Worm (Caenorhabditis elegans): ENCODE measurements around the gene C28A5.6.

Gene C28A5.6

DNA sequence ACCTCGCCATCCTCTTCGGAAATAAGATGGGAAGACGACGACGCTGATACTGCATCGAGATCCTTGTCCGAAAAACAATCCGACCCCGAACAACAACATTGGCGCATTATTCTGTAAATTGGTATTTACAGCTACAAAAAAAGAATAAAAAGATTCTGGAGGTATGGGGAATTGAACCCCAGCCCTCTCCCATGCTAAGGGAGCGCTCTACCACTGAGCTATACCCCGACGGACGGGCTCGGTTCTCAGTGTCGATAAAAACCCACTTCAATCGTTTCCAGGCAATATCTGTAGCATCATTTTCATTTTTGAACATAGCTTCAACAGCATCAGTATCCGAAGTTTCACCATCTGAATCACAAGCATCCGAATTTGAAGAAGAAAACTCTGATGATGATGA is 505 bp downstream of the C28A5.6 start (continued):
- TF ChIP-seq hsf-1 (GFP tag; IDR thresholded peaks at IDR 0.05) (no peak), lin-54 (GFP tag; optimal IDR thresholded peaks at IDR 0.05) (peak; percentile 25), B0336.3 (GFP tag; IDR thresholded peaks at IDR 0.05) (peak; percentile 20; the same call in 1 of the 2 replicates), attf-5 (GFP tag; optimal IDR thresholded peaks at IDR 0.05) (peak; percentile 23), F55B11.4 (tag; optimal IDR thresholded peaks at IDR 0.05; ENCODE audit: borderline replicate concordance, insufficient read depth) (no peak), repo-1 (tag; optimal IDR thresholded peaks at IDR 0.05) (no peak), lsy-27 (tag; optimal IDR thresholded peaks at IDR 0.05; ENCODE audit: borderline replicate concordance, insufficient read depth) (no peak), F10E7.11 (tag; optimal IDR thresholded peaks at IDR 0.05) (no peak), C17E4.6 (GFP tag; IDR thresholded peaks at IDR 0.05) (no peak), T26A5.8 (tag; optimal IDR thresholded peaks at IDR 0.05) (no peak), F49E8.2 (tag; optimal IDR thresholded peaks at IDR 0.05; ENCODE audit: insufficient read depth) (no peak), snpc-1.3 (tag; optimal IDR thresholded peaks at IDR 0.05; ENCODE audit: insufficient read depth) (no peak), snpc-3.4 (tag; optimal IDR thresholded peaks at IDR 0.05) (peak; percentile 40), tbx-9 (tag; optimal IDR thresholded peaks at IDR 0.05; ENCODE audit: borderline replicate concordance) (no peak)

DNA sequence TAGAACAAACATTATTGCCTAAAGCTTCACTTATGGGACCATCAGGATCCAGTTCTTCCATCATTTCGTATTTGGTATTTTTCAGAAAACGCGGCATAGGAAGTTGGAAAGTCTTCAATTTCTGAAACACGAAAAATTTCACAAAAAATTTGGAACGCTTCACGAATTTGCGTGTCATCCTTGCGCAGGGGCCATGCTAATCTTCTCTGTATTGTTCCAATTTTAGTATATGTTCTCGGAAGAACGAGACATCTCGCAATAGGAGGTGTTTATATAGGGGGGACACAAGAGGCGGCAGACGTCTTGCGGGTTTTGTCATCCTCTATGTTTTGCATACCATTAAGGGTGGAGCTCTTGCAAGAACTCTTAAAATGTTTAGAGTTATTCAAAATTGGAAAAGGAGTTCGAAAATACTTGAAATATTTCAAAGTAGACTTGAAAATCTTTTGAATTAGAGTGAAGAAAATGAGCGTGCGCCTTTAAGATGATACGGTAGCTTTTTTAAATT is 2.5 kb downstream of the C28A5.6 start:
- TF ChIP-seq xnd-1 (tag; optimal IDR thresholded peaks at IDR 0.05), result peak; percentile 71
- TF ChIP-seq C06A6.2 (GFP tag; conservative IDR thresholded peaks at IDR 0.05), result peak; percentile 59
- TF ChIP-seq die-1 (tag; optimal IDR thresholded peaks at IDR 0.05), result peak; percentile 58
- TF ChIP-seq B0261.1 (tag; optimal IDR thresholded peaks at IDR 0.05), result peak; percentile 63
- 0 out of 2 replicates have a peak, but pooled peaks have one; percentile 20 for TF ChIP-seq Y53G8AR.9 (GFP tag; conservative IDR thresholded peaks at IDR 0.05)
- peak; percentile 82; the same call in 1 of the 2 replicates for TF ChIP-seq cebp-2 (GFP tag; IDR thresholded peaks at IDR 0.05)
- peak; percentile 70; the same call in 1 of the 2 replicates for TF ChIP-seq C17E4.6 (GFP tag; IDR thresholded peaks at IDR 0.05)
- peak; percentile 90 for TF ChIP-seq ekl-4 (GFP tag; IDR thresholded peaks at IDR 0.05)
- TF ChIP-seq ztf-25 (GFP tag; IDR thresholded peaks at IDR 0.05), result peak; percentile 63; the same call in 1 of the 2 replicates
- peak; percentile 33 for TF ChIP-seq nhr-90 (tag; optimal IDR thresholded peaks at IDR 0.05)
- peak; percentile 87 for TF ChIP-seq Y56A3A.18 (GFP tag; IDR thresholded peaks at IDR 0.05)
- TF ChIP-seq nfyb-1 (GFP tag; IDR thresholded peaks at IDR 0.05), result peak; percentile 90
- peak; percentile 90 for TF ChIP-seq lin-26 (GFP tag; IDR thresholded peaks at IDR 0.05)
- TF ChIP-seq snpc-4 (GFP tag; optimal IDR thresholded peaks at IDR 0.05), result peak; percentile 66
- peak; percentile 85 to 99 (median 92) for TF ChIP-seq snpc-4 (tag; optimal IDR thresholded peaks at IDR 0.05)
- peak; percentile 62 for TF ChIP-seq rpc-1 (optimal IDR thresholded peaks at IDR 0.05)
- peak; percentile 77 for TF ChIP-seq rpc-1 (tag; optimal IDR thresholded peaks at IDR 0.05)
- TF ChIP-seq attf-3 (GFP tag; conservative IDR thresholded peaks at IDR 0.05), result 0 out of 2 replicates have a peak, but pooled peaks have one; percentile 21
- peak; percentile 68; the same call in 1 of the 2 replicates for TF ChIP-seq egl-18 (GFP tag; IDR thresholded peaks at IDR 0.05)
- peak; percentile 32; the same call in 1 of the 2 replicates for TF ChIP-seq K11D2.4 (GFP tag; IDR thresholded peaks at IDR 0.05)
- peak; percentile 95 for TF ChIP-seq madf-6 (GFP tag; IDR thresholded peaks at IDR 0.05)
- TF ChIP-seq ceh-100 (GFP tag; IDR thresholded peaks at IDR 0.05), result peak; percentile 63
- peak; percentile 68 for TF ChIP-seq hsf-1 (GFP tag; IDR thresholded peaks at IDR 0.05)
- TF ChIP-seq hmg-20 (GFP tag; IDR thresholded peaks at IDR 0.05), result peak; percentile 71; the same call in 1 of the 2 replicates
- peak; percentile 73; the same call in 1 of the 2 replicates for TF ChIP-seq madf-3 (GFP tag; IDR thresholded peaks at IDR 0.05)
- peak; percentile 97 for TF ChIP-seq hmg-1.2 (GFP tag; IDR thresholded peaks at IDR 0.05)
- peak; percentile 23 for TF ChIP-seq ztf-18 (tag; optimal IDR thresholded peaks at IDR 0.05)
- 0 out of 2 replicates have a peak, but pooled peaks have one; percentile 44 for TF ChIP-seq nfya-2 (GFP tag; IDR thresholded peaks at IDR 0.05)
- peak; percentile 90 for TF ChIP-seq madf-8 (GFP tag; conservative IDR thresholded peaks at IDR 0.05)
- TF ChIP-seq aptf-3 (GFP tag; IDR thresholded peaks at IDR 0.05), result peak; percentile 79; the same call in 1 of the 2 replicates
- peak; percentile 61 for TF ChIP-seq F33H1.4 (GFP tag; IDR thresholded peaks at IDR 0.05)
- TF ChIP-seq mcd-1 (GFP tag; IDR thresholded peaks at IDR 0.05), result peak; percentile 69
- TF ChIP-seq pbrm-1 (GFP tag; IDR thresholded peaks at IDR 0.05), result peak; percentile 81; the same call in 1 of the 2 replicates
- 0 out of 2 replicates have a peak, but pooled peaks have one; percentile 17 for TF ChIP-seq Y67H2A.10 (GFP tag; conservative IDR thresholded peaks at IDR 0.05)
